Fruit fly (Drosophila melanogaster): ENCODE measurements around the gene RpL6.

DNA sequence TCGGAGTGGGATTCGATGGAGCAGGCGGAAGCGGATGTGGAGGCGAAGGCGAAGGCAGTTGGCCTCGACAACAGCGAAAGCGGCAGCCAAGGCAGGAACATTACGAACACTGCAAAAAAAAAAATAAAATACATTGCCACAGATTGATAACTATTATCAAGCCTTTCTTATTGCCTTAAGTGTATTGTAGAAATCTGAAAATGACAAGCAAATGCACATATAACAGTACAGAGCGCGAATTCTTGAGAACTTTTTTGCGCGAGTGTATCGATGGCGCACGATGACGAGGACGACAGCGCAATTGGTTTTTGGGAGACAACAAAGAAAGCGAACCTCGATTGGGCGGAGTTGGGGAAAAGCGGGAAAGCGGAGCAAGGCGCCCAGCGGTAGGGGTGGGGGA lies 34.4 kb upstream of the RpL6 start:
- TF ChIP-seq CG32121 (GFP tag; IDR thresholded peaks at IDR 0.05) (no peak), Snoo (tag; optimal IDR thresholded peaks at IDR 0.05) (no peak), CG9948 (tag; optimal IDR thresholded peaks at IDR 0.05) (no peak), Ets98B (GFP tag; IDR thresholded peaks at IDR 0.05) (no peak), Pif1B (GFP tag; optimal IDR thresholded peaks at IDR 0.05) (no peak), rn (GFP tag; IDR thresholded peaks at IDR 0.05) (no peak), CG4496 (GFP tag; IDR thresholded peaks at IDR 0.05) (0 out of 3 replicates have a peak, but pooled peaks have one; percentile 31), CG14655 (GFP tag; optimal IDR thresholded peaks at IDR 0.05) (no peak)
